Worm (Caenorhabditis elegans): ENCODE data around the gene C38C3.3.

- TF ChIP-seq nhr-11 (tag; optimal IDR thresholded peaks at IDR 0.05) (no peak), nhr-77 (tag; optimal IDR thresholded peaks at IDR 0.05) (no peak), unc-62 (GFP tag; optimal IDR thresholded peaks at IDR 0.05) (no peak), ceh-82 (tag; optimal IDR thresholded peaks at IDR 0.05) (no peak), unc-39 (tag; optimal IDR thresholded peaks at IDR 0.05) (no peak), lsy-2 (tag; optimal IDR thresholded peaks at IDR 0.05) (no peak), F13H6.1 (tag; optimal IDR thresholded peaks at IDR 0.05) (no peak)
These were observed 48.4 kb upstream of the C38C3.3 start, which contains the start of gene cnc-4 for ce11 chrV:1447079-1447478.
